Worm (Caenorhabditis elegans): ENCODE results near the gene bath-21.

DNA sequence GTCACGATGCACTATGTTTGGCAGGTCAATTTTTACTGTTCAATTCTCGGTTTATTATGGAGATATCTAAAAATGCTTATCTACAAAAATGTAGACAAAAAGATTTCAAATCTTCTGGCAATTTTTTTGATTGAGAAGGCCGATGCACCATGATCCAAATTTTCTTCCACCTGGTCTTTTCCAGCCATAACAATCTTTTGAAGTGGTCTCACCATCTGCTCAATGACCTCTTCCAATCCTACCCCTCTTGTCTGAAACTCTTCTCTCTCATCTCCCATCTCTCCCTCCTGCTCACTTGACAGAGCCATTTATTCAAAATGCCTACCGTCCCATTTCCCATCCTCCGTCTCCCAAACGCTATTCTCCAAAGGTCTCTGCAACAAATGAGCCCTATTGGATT is 24.9 kb upstream of the bath-21 start, which contains the start of gene fbxb-35:
- TF ChIP-seq nhr-12 (tag; optimal IDR thresholded peaks at IDR 0.05) (no peak), fos-1 (tag; optimal IDR thresholded peaks at IDR 0.05) (no peak), ama-1 (optimal IDR thresholded peaks at IDR 0.05) (no peak)

All from whole organism, L2 larva.